Worm (Caenorhabditis elegans): Measurements from ENCODE around the gene C25F6.8.
A peak's percentile ranks its signal among the peaks of the same experiment; 100 is the strongest.

C25F6.8 gene

ce11 chrX:5467308-5467707 lies 19.3 kb downstream of the C25F6.8 start:
- no peak for TF ChIP-seq cnd-1 (tag; optimal IDR thresholded peaks at IDR 0.05)
- no peak for TF ChIP-seq snpc-4 (tag; optimal IDR thresholded peaks at IDR 0.05)
- no peak for TF ChIP-seq unc-62 (GFP tag; optimal IDR thresholded peaks at IDR 0.05)
- no peak for TF ChIP-seq mls-2 (tag; optimal IDR thresholded peaks at IDR 0.05)
- no peak for TF ChIP-seq ham-2 (GFP tag; optimal IDR thresholded peaks at IDR 0.05)
- TF ChIP-seq zip-8 (tag; optimal IDR thresholded peaks at IDR 0.05), result no peak
- TF ChIP-seq ceh-43 (GFP tag; optimal IDR thresholded peaks at IDR 0.05), result no peak
- no peak for TF ChIP-seq ceh-83 (GFP tag; optimal IDR thresholded peaks at IDR 0.05)
- no peak for TF ChIP-seq sem-2 (GFP tag; optimal IDR thresholded peaks at IDR 0.05)
- TF ChIP-seq bed-3 (GFP tag; optimal IDR thresholded peaks at IDR 0.05), result no peak
- no peak for TF ChIP-seq nhr-28 (tag; optimal IDR thresholded peaks at IDR 0.05)
- TF ChIP-seq M03D4.4 (tag; optimal IDR thresholded peaks at IDR 0.05), result no peak
- TF ChIP-seq blmp-1 (tag; optimal IDR thresholded peaks at IDR 0.05), result no peak

- no peak for TF ChIP-seq snpc-4 (tag; optimal IDR thresholded peaks at IDR 0.05)
- no peak for TF ChIP-seq mab-5 (tag; optimal IDR thresholded peaks at IDR 0.05)
- TF ChIP-seq tbx-8 (GFP tag; optimal IDR thresholded peaks at IDR 0.05), result no peak
- no peak for TF ChIP-seq cnd-1 (tag; optimal IDR thresholded peaks at IDR 0.05)
- no peak for TF ChIP-seq lsy-2 (tag; optimal IDR thresholded peaks at IDR 0.05)
- TF ChIP-seq zip-8 (tag; optimal IDR thresholded peaks at IDR 0.05), result no peak
- no peak for TF ChIP-seq ztf-11 (tag; optimal IDR thresholded peaks at IDR 0.05)
- no peak for TF ChIP-seq ceh-39 (tag; optimal IDR thresholded peaks at IDR 0.05)
- no peak for TF ChIP-seq mls-2 (tag; optimal IDR thresholded peaks at IDR 0.05)
- TF ChIP-seq elt-1 (tag; optimal IDR thresholded peaks at IDR 0.05; ENCODE audit: borderline replicate concordance, insufficient read depth), result no peak
- TF ChIP-seq unc-39 (tag; optimal IDR thresholded peaks at IDR 0.05), result no peak
- TF ChIP-seq hlh-1 (tag; optimal IDR thresholded peaks at IDR 0.05), result no peak
- TF ChIP-seq nhr-237 (tag; optimal IDR thresholded peaks at IDR 0.05), result no peak
- TF ChIP-seq bed-3 (GFP tag; optimal IDR thresholded peaks at IDR 0.05), result no peak
- no peak for TF ChIP-seq mep-1 (tag; optimal IDR thresholded peaks at IDR 0.05)
- no peak for TF ChIP-seq elt-3 (tag; optimal IDR thresholded peaks at IDR 0.05)
Measured at ce11 chrX:5467820-5468270, 19.8 kb downstream of the C25F6.8 start, which contains the start of gene dpyd-1. TSS of gene dpyd-1 (plus strand) at chrX:5467870.

ce11 chrX:5470111-5470745 lies 22.2 kb downstream of the C25F6.8 start:
- peak; percentile 40 for TF ChIP-seq elt-1 (tag; optimal IDR thresholded peaks at IDR 0.05; ENCODE audit: borderline replicate concordance, insufficient read depth)
- no peak for TF ChIP-seq sptf-1 (tag; optimal IDR thresholded peaks at IDR 0.05)

ce11 chrX:5475164-5475576 lies 27.1 kb downstream of the C25F6.8 start:
- peak; percentile 28 for TF ChIP-seq M03D4.4 (tag; optimal IDR thresholded peaks at IDR 0.05)
- peak; percentile 69 for TF ChIP-seq drap-1 (GFP tag; optimal IDR thresholded peaks at IDR 0.05)
- peak; percentile 17 for TF ChIP-seq nhr-12 (tag; optimal IDR thresholded peaks at IDR 0.05)
- peak; percentile 84 for TF ChIP-seq lin-13 (tag; optimal IDR thresholded peaks at IDR 0.05)
- TF ChIP-seq ceh-39 (tag; optimal IDR thresholded peaks at IDR 0.05), result no peak
- TF ChIP-seq hlh-1 (tag; optimal IDR thresholded peaks at IDR 0.05), result peak; percentile 86
- TF ChIP-seq ceh-83 (GFP tag; optimal IDR thresholded peaks at IDR 0.05), result no peak
- peak; percentile 72 for TF ChIP-seq mls-2 (tag; optimal IDR thresholded peaks at IDR 0.05)
- no peak for TF ChIP-seq ces-1 (GFP tag; optimal IDR thresholded peaks at IDR 0.05)
- peak; percentile 72 for TF ChIP-seq unc-62 (GFP tag; optimal IDR thresholded peaks at IDR 0.05)
- TF ChIP-seq ztf-11 (tag; optimal IDR thresholded peaks at IDR 0.05), result peak; percentile 54
- no peak for TF ChIP-seq sem-2 (GFP tag; optimal IDR thresholded peaks at IDR 0.05)
- TF ChIP-seq sptf-1 (tag; optimal IDR thresholded peaks at IDR 0.05), result peak; percentile 74
- no peak for TF ChIP-seq lin-32 (GFP tag; optimal IDR thresholded peaks at IDR 0.05)
- TF ChIP-seq blmp-1 (tag; optimal IDR thresholded peaks at IDR 0.05), result no peak
- peak; percentile 38 for TF ChIP-seq cnd-1 (tag; optimal IDR thresholded peaks at IDR 0.05)
- TF ChIP-seq nhr-28 (tag; optimal IDR thresholded peaks at IDR 0.05), result no peak
- no peak for TF ChIP-seq flh-1 (GFP tag; optimal IDR thresholded peaks at IDR 0.05)
- peak; percentile 54 for TF ChIP-seq tbx-8 (GFP tag; optimal IDR thresholded peaks at IDR 0.05)
- TF ChIP-seq pha-4 (tag; optimal IDR thresholded peaks at IDR 0.05), result peak; percentile 93
- peak; percentile 88 for TF ChIP-seq nhr-2 (tag; optimal IDR thresholded peaks at IDR 0.05)
- no peak for TF ChIP-seq snpc-4 (tag; optimal IDR thresholded peaks at IDR 0.05)
- no peak for TF ChIP-seq lsy-2 (tag; optimal IDR thresholded peaks at IDR 0.05)
- no peak for TF ChIP-seq zip-8 (tag; optimal IDR thresholded peaks at IDR 0.05)
- no peak for TF ChIP-seq mab-5 (tag; optimal IDR thresholded peaks at IDR 0.05)
- peak; percentile 95 for TF ChIP-seq ham-2 (GFP tag; optimal IDR thresholded peaks at IDR 0.05)
- peak; percentile 24 for TF ChIP-seq mep-1 (tag; optimal IDR thresholded peaks at IDR 0.05)
- TF ChIP-seq unc-120 (tag; optimal IDR thresholded peaks at IDR 0.05; ENCODE audit: poor library complexity, severe bottlenecking), result peak; percentile 41
- peak; percentile 63 for TF ChIP-seq elt-1 (tag; optimal IDR thresholded peaks at IDR 0.05; ENCODE audit: borderline replicate concordance, insufficient read depth)
- TF ChIP-seq nhr-237 (tag; optimal IDR thresholded peaks at IDR 0.05), result no peak
- no peak for TF ChIP-seq ceh-43 (GFP tag; optimal IDR thresholded peaks at IDR 0.05)
- peak; percentile 41 for TF ChIP-seq unc-39 (tag; optimal IDR thresholded peaks at IDR 0.05)
- no peak for TF ChIP-seq elt-3 (tag; optimal IDR thresholded peaks at IDR 0.05)
- no peak for TF ChIP-seq nhr-76 (tag; optimal IDR thresholded peaks at IDR 0.05)
- no peak for TF ChIP-seq bed-3 (GFP tag; optimal IDR thresholded peaks at IDR 0.05)
